Fruit fly (Drosophila melanogaster): ENCODE results near the gene Frq1.

Frq1 gene

dm6 chrX:18140932-18141587 is 14.1 kb upstream of the Frq1 start (continued):
- TF ChIP-seq hkb (optimal IDR thresholded peaks at IDR 0.05) (no peak), hkb (GFP tag; IDR thresholded peaks at IDR 0.05) (0 out of 2 replicates have a peak, but pooled peaks have one; percentile 20), CoRest (tag; optimal IDR thresholded peaks at IDR 0.05) (peak; percentile 14), Trl (optimal IDR thresholded peaks at IDR 0.05) (no peak), Trl (GFP tag; optimal IDR thresholded peaks at IDR 0.05) (no peak), Rfx (GFP tag; IDR thresholded peaks at IDR 0.05) (peak; percentile 33), CG13424 (tag; optimal IDR thresholded peaks at IDR 0.05) (peak; percentile 33), CG4424 (GFP tag; optimal IDR thresholded peaks at IDR 0.05) (peak; percentile 12), Ptx1 (GFP tag; IDR thresholded peaks at IDR 0.05) (peak; percentile 28; the same call in 1 of the 2 replicates), CG1602 (GFP tag; optimal IDR thresholded peaks at IDR 0.05) (peak; percentile 21), lilli (GFP tag; optimal IDR thresholded peaks at IDR 0.05) (peak; percentile 10), Blimp-1 (GFP tag; optimal IDR thresholded peaks at IDR 0.05) (peak; percentile 51), gem (tag; optimal IDR thresholded peaks at IDR 0.05) (peak; percentile 34), CG16815 (GFP tag; optimal IDR thresholded peaks at IDR 0.05) (no peak), bigmax (GFP tag; optimal IDR thresholded peaks at IDR 0.05) (no peak), scrt (GFP tag; optimal IDR thresholded peaks at IDR 0.05) (peak; percentile 4), CG2120 (GFP tag; optimal IDR thresholded peaks at IDR 0.05) (peak; percentile 39), CG18599 (GFP tag; optimal IDR thresholded peaks at IDR 0.05) (peak; percentile 47), pan (optimal IDR thresholded peaks at IDR 0.05) (no peak), pan (GFP tag; optimal IDR thresholded peaks at IDR 0.05 in 1 of 2, IDR thresholded peaks at IDR 0.05 in 1 of 2) (peak in 1 of 2 experiments; percentile 5), row (GFP tag; IDR thresholded peaks at IDR 0.05) (peak; percentile 33; the same call in 2 of the 3 replicates), ttk (GFP tag; IDR thresholded peaks at IDR 0.05) (0 out of 2 replicates have a peak, but pooled peaks have one; percentile 5), CG30403 (GFP tag; optimal IDR thresholded peaks at IDR 0.05) (peak; percentile 31), exex (tag; optimal IDR thresholded peaks at IDR 0.05) (no peak), grau (tag; optimal IDR thresholded peaks at IDR 0.05) (peak; percentile 32), phol (tag; optimal IDR thresholded peaks at IDR 0.05) (peak; percentile 32), org-1 (GFP tag; optimal IDR thresholded peaks at IDR 0.05) (no peak), CG17359 (tag; optimal IDR thresholded peaks at IDR 0.05) (no peak), prd (optimal IDR thresholded peaks at IDR 0.05) (no peak), prd (GFP tag; IDR thresholded peaks at IDR 0.05) (peak; percentile 26; the same call in 1 of the 3 replicates), gt (GFP tag; IDR thresholded peaks at IDR 0.05) (no peak), Ada2b (GFP tag; IDR thresholded peaks at IDR 0.05) (peak; percentile 12; the same call in 1 of the 2 replicates), CG2678 (tag; optimal IDR thresholded peaks at IDR 0.05) (peak; percentile 42), klu (GFP tag; IDR thresholded peaks at IDR 0.05) (peak; percentile 19; the same call in 1 of the 2 replicates), CG1603 (tag; optimal IDR thresholded peaks at IDR 0.05) (peak; percentile 35), sisA (GFP tag; IDR thresholded peaks at IDR 0.05) (peak; percentile 21; the same call in 1 of the 2 replicates), cad (GFP tag; optimal IDR thresholded peaks at IDR 0.05) (no peak), CG32532 (GFP tag; IDR thresholded peaks at IDR 0.05) (0 out of 2 replicates have a peak, but pooled peaks have one; percentile 6), CG18262 (tag; optimal IDR thresholded peaks at IDR 0.05) (peak; percentile 13), chif (GFP tag; optimal IDR thresholded peaks at IDR 0.05) (peak; percentile 10 to 15), CG17328 (GFP tag; IDR thresholded peaks at IDR 0.05) (0 out of 2 replicates have a peak, but pooled peaks have one; percentile 11), br (optimal IDR thresholded peaks at IDR 0.05) (no peak), tio (GFP tag; optimal IDR thresholded peaks at IDR 0.05) (peak; percentile 23), sens (GFP tag) (peak; percentile 77), CG9727 (GFP tag; optimal IDR thresholded peaks at IDR 0.05) (peak; percentile 29), HLH54F (GFP tag; optimal IDR thresholded peaks at IDR 0.05) (peak; percentile 7), CG18619 (GFP tag; optimal IDR thresholded peaks at IDR 0.05) (peak; percentile 35), CG7271 (tag; optimal IDR thresholded peaks at IDR 0.05) (no peak), CG9817 (tag; optimal IDR thresholded peaks at IDR 0.05) (peak; percentile 12), ci (GFP tag; IDR thresholded peaks at IDR 0.05) (0 out of 3 replicates have a peak, but pooled peaks have one; percentile 12), seq (GFP tag; IDR thresholded peaks at IDR 0.05) (peak; percentile 35; the same call in 1 of the 2 replicates)

Data from whole organism, embryonic.